Fruit fly (Drosophila melanogaster) Kc167 (cell line): ENCODE results near the gene kni.

Experiments
- Myc ChIP-seq: fragments of >200 bp; optimal IDR thresholded peaks from 2 replicates; lab custom pipeline; 2017; ENCODE audit warnings: missing external identifiers
- Sin3A ChIP-seq: fragments of >200 bp; optimal IDR thresholded peaks from 2 replicates; lab custom pipeline; 2018; ENCODE audit warnings: missing external identifiers
- h ChIP-seq: fragments of >200 bp; optimal IDR thresholded peaks from 3 replicates; lab custom pipeline; 2018; ENCODE audit warnings: missing external identifiers
- insv ChIP-seq: fragments of >200 bp; optimal IDR thresholded peaks from 3 replicates; lab custom pipeline; 2018; ENCODE audit warnings: missing external identifiers
- psq ChIP-seq: fragments of >200 bp; optimal IDR thresholded peaks from 2 replicates; lab custom pipeline; 2017; ENCODE audit warnings: missing external identifiers

dm6 chr3L:20667408-20667807 lies 27.8 kb downstream of the kni start:
- TF ChIP-seq Myc (lab: Kevin White, UChicago) = no peak
- TF ChIP-seq psq = no peak
- no peak for TF ChIP-seq h (lab: Kevin White, UChicago)
- no peak for TF ChIP-seq Sin3A (lab: Kevin White, UChicago)
- TF ChIP-seq insv (lab: Kevin White, UChicago) = no peak
